Worm (Caenorhabditis elegans) whole organism, L3 larva: ENCODE data around the gene C15B12.1.

Experiments used
- egl-27 ChIP-seq: sonication (generic microtip); optimal IDR thresholded peaks from 4 replicates; lab custom pipeline; 2017; ENCODE audit warnings: missing biosample characterization, missing genetic modification reagents, missing genetic modification characterization
- mdl-1 ChIP-seq: fragments of 150-350 bp; optimal IDR thresholded peaks from 2 replicates; lab custom pipeline; 2014; ENCODE audit warnings: missing biosample characterization, missing genetic modification characterization
- skn-1 ChIP-seq: fragments of 150-350 bp; optimal IDR thresholded peaks from 2 replicates; lab custom pipeline; 2014; ENCODE audit warnings: missing biosample characterization, missing genetic modification characterization

- no peak for TF ChIP-seq egl-27 (tag; lab: Kevin White, UChicago)
- no peak for TF ChIP-seq skn-1 (tag; lab: Kevin White, UChicago)
- no peak for TF ChIP-seq mdl-1
These were observed 47.1 kb upstream of the C15B12.1 start for ce11 chrX:6429552-6429951.
